Worm (Caenorhabditis elegans) whole organism, L3 larva: ENCODE data around the gene unc-3.

Experiments used
- ceh-16 ChIP-seq: sonication (generic microtip); optimal IDR thresholded peaks from 2 replicates; lab custom pipeline; 2017; ENCODE audit warnings: missing biosample characterization, missing genetic modification characterization
- egl-27 ChIP-seq: sonication (generic microtip); optimal IDR thresholded peaks from 4 replicates; lab custom pipeline; 2017; ENCODE audit warnings: missing biosample characterization, missing genetic modification reagents, missing genetic modification characterization
- lin-39 ChIP-seq: fragments of 150-350 bp; optimal IDR thresholded peaks from 2 replicates; lab custom pipeline; 2018; ENCODE audit warnings: missing biosample characterization, missing genetic modification reagents, missing genetic modification characterization
- nhr-11 ChIP-seq: fragments of 150-350 bp; optimal IDR thresholded peaks from 2 replicates; lab custom pipeline; 2014; ENCODE audit warnings: missing biosample characterization, missing genetic modification characterization
- nhr-23 ChIP-seq: fragments of 150-350 bp; optimal IDR thresholded peaks from 2 replicates; lab custom pipeline; 2014; ENCODE audit warnings: missing biosample characterization, missing genetic modification reagents, missing genetic modification characterization
- nhr-25 ChIP-seq: sonication (generic microtip); optimal IDR thresholded peaks from 2 replicates; lab custom pipeline; 2017; ENCODE audit warnings: missing biosample characterization, missing genetic modification characterization
- nhr-76 ChIP-seq: fragments of 150-350 bp; sonication (generic microtip); optimal IDR thresholded peaks from 5 replicates; lab custom pipeline; 2014; ENCODE audit warnings: missing biosample characterization, missing genetic modification characterization
- skn-1 ChIP-seq: fragments of 150-350 bp; optimal IDR thresholded peaks from 2 replicates; lab custom pipeline; 2014; ENCODE audit warnings: missing biosample characterization, missing genetic modification characterization
- snpc-4 ChIP-seq: fragments of 150-350 bp; optimal IDR thresholded peaks from 2 replicates; lab custom pipeline; 2014; ENCODE audit warnings: missing biosample characterization, missing genetic modification characterization
- unc-39 ChIP-seq: sonication (generic microtip); optimal IDR thresholded peaks from 4 replicates; lab custom pipeline; 2017; ENCODE audit warnings: missing biosample characterization, missing genetic modification characterization

ce11 chrX:14805746-14806145 lies 32.4 kb downstream of the unc-3 start:
- no peak for TF ChIP-seq unc-39 (tag; lab: Kevin White, UChicago)
- TF ChIP-seq nhr-23 (tag; lab: Kevin White, UChicago) = no peak
- TF ChIP-seq nhr-11 (tag; lab: Kevin White, UChicago) = no peak
- no peak for TF ChIP-seq ceh-16 (tag; lab: Kevin White, UChicago)
- no peak for TF ChIP-seq egl-27 (tag; lab: Kevin White, UChicago)
- TF ChIP-seq nhr-76 (tag; lab: Kevin White, UChicago) = no peak
- TF ChIP-seq snpc-4 (tag; lab: Kevin White, UChicago) = no peak
- TF ChIP-seq lin-39 (tag; lab: Kevin White, UChicago) = no peak
- TF ChIP-seq skn-1 (tag; lab: Kevin White, UChicago) = no peak
- TF ChIP-seq nhr-25 (tag; lab: Kevin White, UChicago) = no peak
